Worm (Caenorhabditis elegans) whole organism, young adult: ENCODE data around the gene phyh-1.
A peak's percentile ranks its signal among the peaks of the same experiment; 100 is the strongest.

Source experiments
- atf-7 ChIP-seq: sonication (generic microtip); optimal IDR thresholded peaks from 2 replicates; lab custom pipeline; 2017; ENCODE audit warnings: mild to moderate bottlenecking, missing genetic modification characterization, missing compliant biosample characterization
- ceh-79 ChIP-seq: sonication (generic microtip); optimal IDR thresholded peaks from 2 replicates; lab custom pipeline; 2017; ENCODE audit warnings: mild to moderate bottlenecking, missing genetic modification characterization, missing compliant biosample characterization
- egrh-3 ChIP-seq: fragments of 200-800 bp; sonication (Bioruptor generic); IDR thresholded peaks from 2 replicates; pipeline ENCODE4 v1.3.6; 2022; ENCODE audit warnings: missing genetic modification reagents, missing genetic modification characterization, missing compliant biosample characterization
- madf-6 ChIP-seq: fragments of 200-800 bp; sonication (Bioruptor generic); IDR thresholded peaks from 2 replicates; pipeline ENCODE4 v1.3.6; 2022; ENCODE audit warnings: missing genetic modification reagents, missing genetic modification characterization, missing compliant biosample characterization
- madf-8 ChIP-seq: fragments of 200-800 bp; sonication (Bioruptor generic); conservative IDR thresholded peaks from 2 replicates; pipeline ENCODE4 v1.3.6; 2022; ENCODE audit warnings: missing genetic modification reagents, missing genetic modification characterization, missing compliant biosample characterization
- nfya-1 ChIP-seq: sonication (generic microtip); optimal IDR thresholded peaks from 2 replicates; lab custom pipeline; 2017; ENCODE audit warnings: antibody characterized with exemption, missing compliant biosample characterization, missing genetic modification characterization, borderline replicate concordance; ENCODE audit not compliant: insufficient read depth
- snpc-4 ChIP-seq, 5 experiments: fragments of 150-350 bp in 1 of 5; sonication (generic microtip) in 4 of 5; optimal IDR thresholded peaks; 2 replicates each; lab custom pipeline; 2014 to 2018; ENCODE audit warnings: missing genetic modification characterization in 5 of 5, missing biosample characterization in 3 of 5, antibody characterized with exemption in 2 of 5, mild to moderate bottlenecking in 2 of 5, missing compliant biosample characterization in 2 of 5, missing genotype in 2 of 5, moderate library complexity in 2 of 5, missing genetic modification reagents in 1 of 5
- unc-130 ChIP-seq: sonication (generic microtip); optimal IDR thresholded peaks from 2 replicates; lab custom pipeline; 2016; ENCODE audit warnings: missing genetic modification reagents, missing genetic modification characterization, missing compliant biosample characterization

DNA sequence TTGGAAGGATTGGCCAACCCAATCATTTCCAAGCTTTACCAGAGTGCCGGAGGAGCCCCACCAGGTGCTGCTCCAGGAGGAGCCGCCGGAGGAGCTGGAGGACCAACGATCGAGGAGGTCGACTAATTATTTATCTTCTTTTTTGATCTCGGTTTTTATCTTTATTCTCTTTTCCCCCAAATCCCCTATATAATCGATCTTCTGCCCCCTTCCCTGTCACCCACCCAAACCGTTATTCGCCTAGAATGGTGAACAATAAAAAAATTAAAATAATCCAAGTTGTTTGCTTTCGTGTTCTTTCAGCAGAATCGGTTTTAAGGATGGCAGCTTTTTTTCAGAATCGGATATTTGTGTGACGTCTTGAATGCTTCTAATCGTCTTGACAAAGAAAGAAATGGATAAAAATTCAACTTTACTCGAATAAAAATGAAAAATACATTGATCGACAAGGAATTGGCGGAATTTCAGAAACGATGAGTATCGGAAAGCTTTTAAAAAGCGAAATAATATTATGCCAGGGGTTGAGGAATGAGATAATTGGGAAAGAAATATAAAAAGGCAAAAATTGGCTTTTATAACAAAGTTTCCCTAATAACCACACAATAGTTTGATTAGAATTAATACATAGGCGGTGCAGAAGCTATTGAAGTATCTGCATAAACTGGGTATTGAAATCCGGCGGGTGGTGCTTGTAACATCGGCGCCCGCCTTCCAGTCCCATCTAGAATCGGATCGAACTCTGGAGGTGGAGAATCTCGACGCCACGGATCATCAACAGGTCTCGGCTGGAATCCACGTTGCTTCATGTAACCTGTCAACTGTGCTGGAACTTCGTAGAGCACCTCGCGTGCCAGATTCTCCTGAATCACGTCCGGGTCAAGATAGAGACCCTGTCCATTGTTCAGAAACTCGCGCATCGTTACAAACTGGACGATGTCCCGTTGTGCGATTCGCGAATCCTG, 22.1 kb upstream of the phyh-1 start:
- peak; percentile 23 for TF ChIP-seq madf-8
- TF ChIP-seq ceh-79 (tag; lab: Kevin White, UChicago), result peak; percentile 82
- TF ChIP-seq atf-7 (tag; lab: Kevin White, UChicago), result peak; percentile 94
- TF ChIP-seq snpc-4 (GFP tag; optimal IDR thresholded peaks at IDR 0.05; lab: Kevin White, UChicago), result peak; percentile 69
- peak; percentile 69 to 93 (median 79) for TF ChIP-seq snpc-4 (tag; optimal IDR thresholded peaks at IDR 0.05; lab: Kevin White, UChicago)
- peak; percentile 76 for TF ChIP-seq madf-6 (GFP tag; lab: Robert Waterston, UW)
- TF ChIP-seq nfya-1 (tag; lab: Kevin White, UChicago), result no peak
- peak; percentile 58 for TF ChIP-seq unc-130 (GFP tag; lab: Kevin White, UChicago)
- TF ChIP-seq egrh-3 (GFP tag; lab: Robert Waterston, UW), result peak; percentile 88
